Worm (Caenorhabditis elegans) whole organism, dauer: Measurements from ENCODE around the gene str-82.

Experiments
- unc-62 ChIP-seq: sonication (generic microtip); optimal IDR thresholded peaks from 2 replicates; lab custom pipeline; 2017; ENCODE audit warnings: missing biosample characterization, missing genetic modification reagents, missing genetic modification characterization

Gene str-82

DNA sequence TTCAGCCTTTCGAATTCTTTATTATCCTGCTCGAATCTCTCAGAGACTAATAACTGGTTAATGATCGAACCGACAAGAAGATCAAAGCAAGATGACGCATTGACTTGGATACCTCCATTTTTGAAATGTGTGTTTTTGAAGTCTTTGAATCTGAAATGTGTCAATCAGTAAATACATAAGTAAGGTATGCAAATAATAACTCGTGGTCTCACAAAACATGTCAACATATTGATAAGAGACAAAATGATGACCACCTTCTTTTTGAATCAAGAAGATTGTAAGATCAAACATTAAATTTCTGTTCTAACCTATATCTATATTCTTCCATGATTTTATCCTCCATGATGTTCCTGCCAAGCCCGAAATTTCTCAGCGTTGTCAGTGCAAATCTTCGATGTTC, 4.8 kb upstream of the str-82 start:
- TF ChIP-seq unc-62 (GFP tag; lab: Kevin White, UChicago): no peak

DNA sequence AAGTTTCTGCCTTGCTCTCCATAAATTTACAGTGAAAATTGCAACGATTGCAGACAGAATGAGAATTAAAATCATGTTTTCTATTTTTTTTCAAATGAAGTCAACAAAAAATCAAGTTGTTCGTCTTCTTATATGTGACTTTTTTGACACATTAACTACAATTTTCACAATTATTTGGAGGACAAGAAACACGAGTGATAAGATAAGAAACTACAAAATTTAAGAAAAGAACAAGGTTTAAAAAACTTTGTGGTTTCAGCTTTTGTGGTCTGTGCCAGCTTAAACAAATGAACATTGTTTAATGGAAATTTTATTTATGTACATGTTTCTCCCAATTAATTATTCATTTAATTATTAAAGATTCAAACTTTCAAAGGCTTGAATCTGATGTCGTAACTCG, 4.1 kb upstream of the str-82 start, which contains the start of gene cyp-34A9:
Gene cyp-34A9, minus strand, starts transcription at position 131 of the 400 bp plus-strand sequence.
- no peak for TF ChIP-seq unc-62 (GFP tag; lab: Kevin White, UChicago)

DNA sequence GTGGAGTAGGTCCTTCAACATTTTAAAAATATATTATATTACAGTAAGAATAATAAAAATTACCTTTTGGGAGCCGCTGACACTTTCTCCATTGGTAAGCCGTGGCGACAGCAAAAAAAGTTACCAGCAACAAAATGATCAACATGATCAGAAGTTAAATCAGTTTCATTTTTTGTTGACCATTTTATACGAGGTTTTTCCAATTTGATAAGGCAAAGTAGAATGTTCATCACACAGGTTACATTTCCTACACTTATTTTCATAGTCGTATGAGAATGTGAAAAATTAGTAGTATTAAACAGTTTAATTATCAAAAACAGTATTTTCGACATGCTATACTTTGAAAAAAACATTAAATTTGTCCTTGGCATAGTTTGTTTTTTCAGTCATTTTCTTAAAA, 1.6 kb upstream of the str-82 start, which contains the start of gene cyp-34A10:
Gene cyp-34A10, minus strand, starts transcription at position 146 of the 400 bp plus-strand sequence.
- no peak for TF ChIP-seq unc-62 (GFP tag; lab: Kevin White, UChicago)

DNA sequence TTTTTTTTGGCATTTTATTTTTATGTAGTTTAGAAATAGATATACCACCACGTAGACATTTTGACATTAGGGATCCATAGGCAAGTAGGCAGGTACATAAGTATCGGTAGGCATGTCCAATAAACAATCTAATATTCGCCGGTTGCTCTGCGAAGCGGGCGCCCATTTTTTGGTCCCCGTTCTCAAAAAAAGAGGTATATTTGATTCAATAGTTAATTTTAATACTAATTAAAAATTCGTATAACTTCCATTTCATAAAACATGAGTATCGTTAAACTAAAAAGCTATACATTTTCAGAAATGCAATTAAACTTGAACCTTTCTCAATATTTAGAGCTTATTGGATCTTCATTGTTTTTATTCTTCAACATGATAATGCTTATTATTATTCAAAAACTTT, 2.5 kb downstream of the str-82 start, which contains the start of gene str-83:
Gene str-83, plus strand, starts transcription at position 301 of the 400 bp plus-strand sequence.
- no peak for TF ChIP-seq unc-62 (GFP tag; lab: Kevin White, UChicago)

DNA sequence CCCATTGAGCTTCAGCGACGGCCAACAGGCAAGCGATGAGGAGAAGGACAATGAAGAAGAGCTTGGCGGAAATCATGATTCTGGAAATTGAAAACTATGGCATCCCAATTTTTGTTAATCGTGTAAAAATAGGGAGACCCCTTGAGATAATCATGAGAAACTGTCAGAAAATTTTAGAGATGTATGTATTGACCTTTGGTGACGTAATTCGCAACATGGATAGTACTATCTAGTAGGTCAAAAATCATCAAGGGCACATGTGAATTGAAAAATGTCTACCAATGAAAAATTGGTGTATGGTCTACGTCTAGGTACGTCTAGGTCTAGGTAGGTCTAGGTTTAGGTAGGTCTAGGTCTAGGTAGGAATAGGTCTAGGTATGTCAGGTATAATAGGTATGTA, 4.6 kb downstream of the str-82 start, which contains the start of gene nlp-34:
Gene nlp-34, minus strand, starts transcription at position 82 of the 400 bp plus-strand sequence.
- TF ChIP-seq unc-62 (GFP tag; lab: Kevin White, UChicago): no peak

DNA sequence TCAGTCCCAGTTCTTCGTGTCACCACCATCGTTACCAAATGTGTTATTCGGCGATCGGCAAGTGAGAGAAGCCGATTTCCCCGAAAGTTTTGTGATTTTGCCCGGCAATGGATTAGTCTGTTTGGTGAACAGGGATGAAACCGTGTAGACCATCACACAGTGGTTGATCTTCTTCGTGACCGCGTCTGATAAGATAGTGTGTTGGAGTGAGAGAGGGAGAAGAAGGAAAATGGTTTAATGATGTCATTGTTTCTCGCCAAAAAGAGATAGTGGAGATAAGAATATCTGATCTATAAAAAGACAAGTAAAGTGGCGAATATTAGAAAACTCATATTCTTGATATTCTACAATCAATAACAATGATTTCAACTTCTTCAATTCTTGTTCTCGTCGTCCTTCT, 5.4 kb downstream of the str-82 start, which contains the start of gene nlp-31:
Gene nlp-31, plus strand, starts transcription at position 237 of the 400 bp plus-strand sequence.
- no peak for TF ChIP-seq unc-62 (GFP tag; lab: Kevin White, UChicago)

DNA sequence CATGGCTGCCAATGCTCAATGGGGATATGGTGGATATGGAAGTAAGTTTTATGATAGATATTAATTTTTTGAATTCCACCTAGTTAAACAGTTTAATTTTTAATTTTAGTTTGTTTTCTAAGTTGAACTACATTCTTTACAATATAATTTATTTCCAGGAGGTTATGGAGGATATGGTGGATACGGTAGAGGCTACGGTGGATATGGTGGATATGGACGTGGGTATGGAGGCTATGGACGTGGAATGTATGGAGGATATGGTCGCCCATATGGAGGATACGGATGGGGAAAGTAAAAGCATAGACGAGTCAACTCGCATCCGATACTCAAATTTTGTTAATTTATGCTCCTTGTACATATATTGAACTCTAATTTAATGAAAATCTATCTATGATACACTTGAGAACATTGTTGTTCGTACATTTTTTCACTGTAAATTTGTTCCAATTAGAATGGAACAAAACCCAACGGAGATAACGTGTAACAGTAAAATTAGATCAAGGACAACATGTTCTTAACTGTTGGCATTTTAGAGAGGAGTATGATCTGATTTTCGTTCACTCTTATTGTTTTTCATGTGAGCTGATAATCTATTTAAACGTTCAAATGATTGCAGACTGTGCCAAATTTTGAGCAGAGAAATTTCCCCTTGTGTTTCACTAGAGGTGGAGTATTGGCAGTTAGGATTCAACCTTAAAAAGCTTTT, 5.9 kb downstream of the str-82 start:
- no peak for TF ChIP-seq unc-62 (GFP tag; lab: Kevin White, UChicago)

DNA sequence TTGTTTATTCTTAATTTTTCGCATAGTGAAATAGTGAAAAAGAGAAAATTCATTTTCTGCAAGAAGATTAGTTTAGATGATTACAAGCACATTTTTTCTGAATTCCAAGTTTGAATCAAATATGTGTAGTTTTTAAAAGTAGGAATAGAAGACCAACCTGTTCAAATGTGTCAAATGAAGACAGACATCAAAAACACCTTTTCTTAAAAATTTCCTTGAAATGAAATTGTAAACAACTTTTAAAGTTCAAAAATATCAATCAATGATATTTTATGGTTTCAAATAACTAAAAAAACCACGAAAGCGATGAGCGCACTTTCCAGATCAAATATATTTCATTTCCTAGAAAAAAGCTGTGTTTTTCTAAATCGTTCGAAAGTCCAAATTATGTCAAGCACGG, 7.2 kb downstream of the str-82 start, which contains the start of gene nlp-30:
Gene nlp-30, plus strand, starts transcription at position 301 of the 400 bp plus-strand sequence.
- no peak for TF ChIP-seq unc-62 (GFP tag; lab: Kevin White, UChicago)

DNA sequence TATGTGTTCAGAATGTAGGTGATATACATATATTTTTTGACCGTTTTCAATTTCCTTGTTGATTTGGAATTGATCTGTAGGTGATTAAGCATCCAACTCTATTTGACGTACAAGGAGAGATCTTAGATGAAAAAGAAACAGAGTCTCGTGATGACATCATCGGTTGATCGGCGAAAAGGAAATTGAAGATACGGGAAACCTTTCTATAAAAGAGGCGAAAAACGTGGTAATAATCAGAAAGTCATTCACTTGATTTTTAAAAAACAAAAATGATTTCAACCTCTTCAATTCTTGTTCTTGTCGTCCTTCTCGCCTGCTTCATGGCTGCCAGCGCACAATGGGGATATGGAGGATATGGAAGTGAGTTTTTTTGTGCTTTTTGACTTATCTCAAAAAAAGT, 9.7 kb downstream of the str-82 start, which contains the start of gene nlp-29:
Gene nlp-29, plus strand, starts transcription at position 248 of the 400 bp plus-strand sequence.
- no peak for TF ChIP-seq unc-62 (GFP tag; lab: Kevin White, UChicago)

DNA sequence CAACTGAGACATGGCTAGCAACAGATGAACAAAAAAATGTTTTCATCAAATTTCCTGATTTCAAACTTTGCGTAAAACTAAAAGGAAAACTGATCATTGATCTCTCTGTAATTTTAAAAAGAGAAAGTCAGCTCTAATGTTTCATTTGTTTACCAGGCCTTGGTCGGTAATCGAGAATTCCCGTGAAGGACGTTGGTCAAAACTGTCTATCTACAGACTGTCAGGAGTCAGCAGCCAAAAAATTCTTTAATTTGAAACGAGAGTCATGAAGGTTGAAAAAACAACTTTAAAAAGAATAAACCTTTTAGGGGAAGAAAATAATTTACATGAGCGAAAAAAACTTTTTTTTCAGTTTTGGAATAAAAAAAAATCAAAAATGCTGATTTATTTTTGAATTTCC, 10.6 kb downstream of the str-82 start:
- no peak for TF ChIP-seq unc-62 (GFP tag; lab: Kevin White, UChicago)

DNA sequence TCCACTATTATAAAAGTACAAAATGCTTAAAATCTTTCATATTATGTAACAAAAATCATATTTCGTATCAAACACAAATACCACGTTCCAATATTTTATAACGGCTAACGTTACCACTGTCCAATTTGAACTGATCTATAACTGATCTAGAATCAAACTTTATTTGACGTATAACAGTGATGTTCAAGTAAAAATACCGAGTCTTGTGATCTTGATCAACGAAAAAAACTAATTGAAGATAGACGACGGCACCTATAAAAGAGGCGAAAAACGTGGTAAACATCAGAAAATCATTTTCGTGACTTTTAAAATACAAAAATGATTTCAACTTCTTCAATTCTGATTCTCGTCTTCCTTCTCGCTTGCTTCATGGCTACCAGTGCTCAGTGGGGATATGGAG, 13.2 kb downstream of the str-82 start, which contains the start of gene nlp-28:
Gene nlp-28, plus strand, starts transcription at position 285 of the 400 bp plus-strand sequence.
- no peak for TF ChIP-seq unc-62 (GFP tag; lab: Kevin White, UChicago)

DNA sequence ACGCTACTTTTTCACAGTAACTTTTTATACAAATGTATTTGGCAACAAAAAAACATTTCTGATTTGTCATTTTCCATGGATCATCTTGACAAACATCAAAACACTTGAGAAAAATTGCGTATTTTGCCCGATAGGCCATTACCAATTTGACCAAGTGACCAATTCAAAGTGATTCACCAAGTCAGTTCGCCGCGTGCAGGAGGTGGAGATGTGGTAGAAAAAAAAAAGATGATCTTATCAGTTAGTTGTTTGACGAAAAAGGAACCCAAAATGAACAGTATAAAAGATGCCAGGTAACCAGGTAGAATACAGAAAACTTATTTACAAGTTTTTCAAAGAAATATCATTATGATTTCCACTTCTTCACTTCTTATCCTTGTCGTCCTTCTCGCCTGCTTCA, 14.6 kb downstream of the str-82 start, which contains the start of gene nlp-27:
Gene nlp-27, plus strand, starts transcription at position 309 of the 400 bp plus-strand sequence.
- no peak for TF ChIP-seq unc-62 (GFP tag; lab: Kevin White, UChicago)

DNA sequence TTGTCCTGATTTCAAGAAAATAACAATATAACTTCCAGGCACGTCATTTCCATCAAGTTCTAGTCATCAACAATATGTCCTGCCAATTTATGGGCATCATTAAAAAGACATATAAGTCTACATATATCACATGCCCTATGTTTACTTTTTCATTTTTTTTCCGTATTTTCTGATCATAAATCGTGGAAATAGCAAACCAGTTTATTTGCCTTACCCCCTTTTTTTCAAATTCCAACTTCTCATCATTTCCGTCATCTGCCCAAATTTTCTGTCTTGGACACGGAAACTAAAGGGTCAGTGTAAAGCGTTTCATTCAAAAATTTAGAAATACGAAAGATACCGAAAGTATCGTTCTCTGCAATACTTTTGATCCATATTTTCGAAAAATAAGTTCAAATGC, 17.9 kb downstream of the str-82 start:
- no peak for TF ChIP-seq unc-62 (GFP tag; lab: Kevin White, UChicago)

DNA sequence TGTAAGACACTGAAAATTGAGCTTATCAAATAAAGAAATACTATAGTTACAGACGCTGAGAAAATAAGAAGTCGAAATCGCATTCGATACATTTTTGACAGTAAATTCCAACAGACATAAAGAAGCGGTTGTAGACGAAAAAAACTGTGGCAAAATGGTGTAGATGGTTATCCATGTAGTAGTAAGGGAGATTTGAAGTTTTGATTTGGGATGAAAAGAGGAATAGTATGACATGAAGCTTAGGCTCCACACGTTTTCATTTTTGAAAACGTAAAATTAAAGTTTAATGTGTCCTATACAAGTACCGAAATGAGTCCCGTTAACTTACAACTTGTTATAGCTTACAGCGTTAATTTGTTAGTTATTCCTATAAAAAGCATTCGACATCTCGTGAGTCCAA, 19.6 kb downstream of the str-82 start, which contains the start of gene K09D9.9:
Gene K09D9.9, minus strand, starts transcription at position 101 of the 400 bp plus-strand sequence.
- no peak for TF ChIP-seq unc-62 (GFP tag; lab: Kevin White, UChicago)

DNA sequence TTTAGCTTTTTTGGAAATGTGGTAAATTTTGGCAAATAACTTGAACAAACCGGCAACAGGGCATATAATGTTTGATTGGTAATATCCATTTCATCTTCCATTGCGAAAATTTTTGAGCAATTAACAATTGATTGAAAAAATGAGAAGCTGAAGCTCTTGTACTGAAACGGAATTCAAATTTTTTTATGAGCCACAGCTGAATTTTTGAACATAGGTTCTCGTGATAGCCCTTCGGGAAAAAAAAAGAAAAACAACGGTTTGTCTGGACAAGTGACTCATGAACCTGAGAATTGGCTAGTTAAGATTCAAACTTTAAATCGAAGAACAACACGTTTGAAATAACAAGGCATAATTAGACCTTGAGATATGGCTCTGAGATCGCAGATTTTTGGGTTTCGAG, 21.4 kb downstream of the str-82 start, which contains the start of gene srx-62:
Gene srx-62, minus strand, starts transcription at position 101 of the 400 bp plus-strand sequence.
- TF ChIP-seq unc-62 (GFP tag; lab: Kevin White, UChicago): no peak

DNA sequence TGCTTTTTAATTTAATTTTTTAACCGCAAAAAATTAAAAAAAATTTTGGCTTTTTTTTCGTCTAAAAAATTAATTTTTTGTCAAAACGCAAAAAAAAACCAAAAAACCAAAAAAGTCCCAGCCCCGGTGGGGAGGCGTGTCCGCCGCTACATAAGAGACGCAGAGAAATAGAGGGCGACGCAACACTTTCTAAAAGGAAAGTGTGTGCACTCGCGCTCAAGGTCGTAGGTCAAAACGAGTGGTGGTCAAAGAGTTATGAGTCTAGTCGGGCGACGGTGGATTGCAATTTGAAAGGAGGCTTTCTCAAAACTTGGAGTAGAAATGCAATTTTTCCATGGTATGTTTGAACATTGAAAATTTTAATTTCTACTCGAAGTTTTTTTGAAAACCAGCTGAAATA, 30.1 kb downstream of the str-82 start:
- TF ChIP-seq unc-62 (GFP tag; lab: Kevin White, UChicago): no peak
